Worm (Caenorhabditis elegans) whole organism, L1 larva: ENCODE data around the gene F33D4.4.

Source experiments
- C04F5.9 ChIP-seq: sonication (generic microtip); optimal IDR thresholded peaks from 2 replicates; lab custom pipeline; 2016; ENCODE audit warnings: missing genetic modification characterization, missing compliant biosample characterization
- C16A3.4 ChIP-seq: fragments of 150-350 bp; optimal IDR thresholded peaks from 2 replicates; lab custom pipeline; 2014; ENCODE audit warnings: missing biosample characterization, missing genetic modification characterization
- Y116A8C.19 ChIP-seq: sonication (generic microtip); optimal IDR thresholded peaks from 2 replicates; lab custom pipeline; 2016; ENCODE audit warnings: missing compliant biosample characterization, missing genetic modification characterization, borderline replicate concordance
- alr-1 ChIP-seq: fragments of 200-800 bp; sonication (Bioruptor generic); optimal IDR thresholded peaks from 2 replicates; lab custom pipeline; 2018; ENCODE audit warnings: borderline replicate concordance, mild to moderate bottlenecking, missing genetic modification characterization, missing compliant biosample characterization
- dpl-1 ChIP-seq, 3 experiments: fragments of 150-350 bp in 2 of 3; sonication (generic microtip) in 1 of 3; optimal IDR thresholded peaks; 2 replicates each; lab custom pipeline; 2014 to 2017; ENCODE audit warnings: missing biosample characterization in 3 of 3, missing genetic modification characterization in 3 of 3, missing genetic modification reagents in 3 of 3
- dsc-1 ChIP-seq: sonication (generic microtip); optimal IDR thresholded peaks from 2 replicates; lab custom pipeline; 2016; ENCODE audit warnings: mild to moderate bottlenecking, missing genetic modification characterization, missing compliant biosample characterization
- efl-1 ChIP-seq, 4 experiments: fragments of 150-350 bp; optimal IDR thresholded peaks in 3 of 4; peaks in 1 of 4; 1 replicate in 1 of 4; 2 replicates in 3 of 4; lab custom pipeline; 2014; ENCODE audit warnings: missing biosample characterization in 2 of 4, missing genetic modification characterization in 2 of 4, missing genetic modification reagents in 2 of 4
- elt-2 ChIP-seq: sonication (generic microtip); optimal IDR thresholded peaks from 2 replicates; lab custom pipeline; 2016; ENCODE audit warnings: missing genetic modification characterization, mild to moderate bottlenecking, inconsistent platforms, missing compliant biosample characterization, missing genetic modification reagents
- hlh-4 ChIP-seq: sonication (generic microtip); optimal IDR thresholded peaks from 2 replicates; lab custom pipeline; 2016; ENCODE audit warnings: mild to moderate bottlenecking, missing genetic modification characterization, missing compliant biosample characterization
- irx-1 ChIP-seq: sonication (generic microtip); optimal IDR thresholded peaks from 2 replicates; lab custom pipeline; 2016; ENCODE audit warnings: missing genetic modification characterization, missing compliant biosample characterization
- lin-13 ChIP-seq: fragments of 150-350 bp; optimal IDR thresholded peaks from 2 replicates; lab custom pipeline; 2014; ENCODE audit warnings: missing biosample characterization, missing genetic modification reagents, missing genetic modification characterization
- lin-14 ChIP-seq: fragments of 200-800 bp; sonication (Bioruptor generic); optimal IDR thresholded peaks from 2 replicates; lab custom pipeline; 2018; ENCODE audit warnings: mild to moderate bottlenecking, missing genetic modification characterization, moderate library complexity, missing compliant biosample characterization
- lin-15B ChIP-seq: fragments of 150-350 bp; sonication (generic microtip); optimal IDR thresholded peaks from 3 replicates; lab custom pipeline; 2014; ENCODE audit warnings: missing biosample characterization, missing genetic modification characterization
- mef-2 ChIP-seq: fragments of 150-350 bp; optimal IDR thresholded peaks from 2 replicates; lab custom pipeline; 2014; ENCODE audit warnings: missing biosample characterization, missing genetic modification characterization
- nhr-20 ChIP-seq: sonication (generic microtip); optimal IDR thresholded peaks from 2 replicates; lab custom pipeline; 2016; ENCODE audit warnings: mild to moderate bottlenecking, missing genetic modification characterization, missing compliant biosample characterization
- nhr-237 ChIP-seq: fragments of 150-350 bp; optimal IDR thresholded peaks from 2 replicates; lab custom pipeline; 2014; ENCODE audit warnings: missing biosample characterization, missing genetic modification characterization
- nhr-28 ChIP-seq: fragments of 150-350 bp; optimal IDR thresholded peaks from 2 replicates; lab custom pipeline; 2014; ENCODE audit warnings: missing biosample characterization, missing genetic modification characterization
- nhr-47 ChIP-seq: sonication (generic microtip); optimal IDR thresholded peaks from 2 replicates; lab custom pipeline; 2016; ENCODE audit warnings: mild to moderate bottlenecking, missing genetic modification characterization, moderate library complexity, missing compliant biosample characterization
- nhr-71 ChIP-seq: sonication (generic microtip); optimal IDR thresholded peaks from 2 replicates; lab custom pipeline; 2016; ENCODE audit warnings: mild to moderate bottlenecking, missing genetic modification characterization, moderate library complexity, missing compliant biosample characterization
- nhr-84 ChIP-seq: sonication (generic microtip); optimal IDR thresholded peaks from 2 replicates; lab custom pipeline; 2017; ENCODE audit warnings: missing biosample characterization, missing genetic modification characterization
- nhr-85 ChIP-seq: sonication (generic microtip); peaks from one replicate; lab custom pipeline; 2016; ENCODE audit warnings: missing genetic modification characterization, inconsistent platforms, missing compliant biosample characterization
- pag-3 ChIP-seq: sonication (generic microtip); optimal IDR thresholded peaks from 2 replicates; lab custom pipeline; 2017; ENCODE audit warnings: missing genetic modification characterization, mild to moderate bottlenecking, missing compliant biosample characterization, antibody characterized with exemption, borderline replicate concordance; ENCODE audit not compliant: insufficient read depth
- rnt-1 ChIP-seq: sonication (generic microtip); optimal IDR thresholded peaks from 2 replicates; lab custom pipeline; 2016; ENCODE audit warnings: mild to moderate bottlenecking, missing genetic modification characterization, moderate library complexity, missing compliant biosample characterization
- snpc-4 ChIP-seq: fragments of 150-350 bp; optimal IDR thresholded peaks from 2 replicates; lab custom pipeline; 2014; ENCODE audit warnings: missing biosample characterization, missing genetic modification characterization
- swsn-7 ChIP-seq: sonication (generic microtip); optimal IDR thresholded peaks from 2 replicates; lab custom pipeline; 2016; ENCODE audit warnings: missing genetic modification characterization, missing compliant biosample characterization
- tlp-1 ChIP-seq: fragments of 150-350 bp; optimal IDR thresholded peaks from 2 replicates; lab custom pipeline; 2014; ENCODE audit warnings: missing biosample characterization, missing genetic modification characterization
- unc-86 ChIP-seq: sonication (generic microtip); optimal IDR thresholded peaks from 2 replicates; lab custom pipeline; 2016; ENCODE audit warnings: missing genetic modification characterization, missing compliant biosample characterization
- zag-1 ChIP-seq: fragments of 150-350 bp; optimal IDR thresholded peaks from 2 replicates; lab custom pipeline; 2014; ENCODE audit warnings: missing biosample characterization, missing genetic modification characterization
- zip-4 ChIP-seq: fragments of 200-800 bp; sonication (Bioruptor generic); optimal IDR thresholded peaks from 2 replicates; lab custom pipeline; 2018; ENCODE audit warnings: mild to moderate bottlenecking, missing genetic modification characterization, moderate library complexity, missing compliant biosample characterization

The F33D4.4 gene

DNA sequence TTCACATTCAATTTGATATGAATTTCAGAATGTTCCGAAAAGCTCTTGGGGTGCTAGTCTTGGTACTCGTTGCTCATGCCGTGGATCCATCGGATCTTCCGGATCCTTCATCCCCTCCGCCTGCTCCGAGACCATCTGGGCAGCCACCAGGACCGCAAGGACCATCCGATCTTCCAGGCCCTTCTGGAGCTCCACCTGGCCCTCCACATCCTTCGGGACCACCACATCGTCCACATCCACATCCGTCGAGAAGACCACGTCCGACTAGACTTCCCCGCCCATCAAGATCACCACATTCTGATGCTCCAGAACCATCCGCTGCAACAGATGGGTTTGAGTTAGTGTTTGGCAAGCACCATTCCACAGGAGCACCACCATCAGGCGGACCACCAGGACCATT is 27.9 kb upstream of the F33D4.4 start, which contains the start of gene clx-1 (continued):
- no peak for TF ChIP-seq nhr-20

DNA sequence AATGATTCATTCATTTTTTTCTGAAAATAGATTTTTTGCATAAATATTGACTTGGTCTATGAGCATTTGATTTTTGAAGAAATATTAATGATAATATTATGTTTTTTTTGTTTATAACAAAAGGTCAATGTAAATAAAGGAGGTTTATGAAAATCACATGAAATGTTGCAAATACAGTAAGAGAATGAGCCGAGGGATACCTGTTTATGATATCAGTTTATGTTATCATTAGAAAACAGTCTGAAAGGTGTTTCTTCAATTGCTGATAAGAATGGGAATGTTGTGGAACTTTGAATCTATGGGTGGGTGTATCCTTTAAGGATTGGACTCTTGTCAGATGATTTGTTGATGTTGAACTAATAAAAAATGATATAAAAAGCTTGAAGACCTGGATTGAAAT is 27.5 kb upstream of the F33D4.4 start:
- no peak for TF ChIP-seq zip-4 (GFP tag; lab: Kevin White, UChicago)
- TF ChIP-seq nhr-28 (tag; lab: Kevin White, UChicago), result no peak
- TF ChIP-seq mef-2, result no peak
- no peak for TF ChIP-seq dpl-1 (GFP tag; optimal IDR thresholded peaks at IDR 0.05; lab: Kevin White, UChicago)
- TF ChIP-seq nhr-237, result no peak
- no peak for TF ChIP-seq nhr-85 (tag; lab: Kevin White, UChicago)
- no peak for TF ChIP-seq unc-86 (tag; lab: Kevin White, UChicago)
- no peak for TF ChIP-seq C04F5.9
- no peak for TF ChIP-seq nhr-47 (tag; lab: Kevin White, UChicago)
- no peak for TF ChIP-seq lin-15B (tag; lab: Kevin White, UChicago)
- no peak for TF ChIP-seq nhr-71 (tag; lab: Kevin White, UChicago)
- no peak for TF ChIP-seq nhr-84
- no peak for TF ChIP-seq hlh-4

DNA sequence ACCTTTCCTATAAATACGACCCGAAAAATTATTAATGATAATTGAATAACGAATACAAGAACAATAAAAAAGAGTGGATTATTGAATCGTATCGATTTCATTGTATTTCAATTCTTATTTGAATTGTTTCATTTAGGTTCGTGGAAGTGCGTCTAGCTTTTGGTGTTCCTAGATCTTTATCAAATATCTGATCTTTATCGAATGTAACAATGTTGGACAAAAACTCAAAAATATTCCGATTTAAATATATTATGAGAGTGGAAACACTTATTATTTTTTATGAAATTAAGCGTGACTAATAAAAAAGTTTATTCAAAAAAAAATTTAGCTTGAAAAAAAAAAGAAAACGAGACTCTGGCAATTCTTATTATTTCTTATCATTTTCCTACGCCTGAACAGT is 25.3 kb upstream of the F33D4.4 start, which contains the start of the genes C50F7.9 and C50F7.3:
C50F7.9 (minus strand) TSS at position 101 of the 400 bp plus-strand sequence.
C50F7.3 (plus strand) TSS at position 370 of the 400 bp plus-strand sequence.
- TF ChIP-seq zag-1 (tag; lab: Kevin White, UChicago), result no peak
- no peak for TF ChIP-seq alr-1 (tag; lab: Kevin White, UChicago)
- no peak for TF ChIP-seq lin-13
- TF ChIP-seq, all 84 proteins: peak for 0

DNA sequence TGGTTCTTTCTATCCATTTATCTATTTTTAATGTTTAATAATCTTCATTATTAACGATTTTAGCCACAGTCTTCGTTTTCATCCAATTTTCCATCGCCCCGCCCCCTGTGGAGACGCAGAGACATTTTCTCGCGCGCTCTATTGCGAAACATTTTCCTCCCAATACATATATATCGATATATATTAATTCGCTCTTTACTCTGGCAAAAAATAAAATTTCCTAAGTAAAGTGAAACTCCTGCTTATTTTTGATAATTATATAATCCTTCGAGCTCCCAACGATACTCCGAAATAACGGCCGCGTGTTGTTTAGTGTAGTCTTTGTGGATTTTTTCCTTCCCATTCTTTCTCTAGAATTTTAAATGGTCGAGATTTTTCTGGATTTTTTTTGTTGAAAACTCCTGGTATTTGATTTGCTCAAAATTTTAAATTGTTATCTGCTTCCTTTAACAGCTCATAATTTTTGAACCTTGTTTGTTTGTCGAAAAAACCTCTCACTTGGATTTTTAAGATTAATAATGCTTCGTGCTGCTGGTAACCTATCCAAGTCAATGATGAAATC is 21.8 kb upstream of the F33D4.4 start, which contains the start of gene sucg-1:
sucg-1 (plus strand) TSS at position 512 of the 562 bp plus-strand sequence.
- TF ChIP-seq nhr-237 (no peak), pag-3 (tag; lab: Kevin White, UChicago) (no peak), Y116A8C.19 (tag; lab: Kevin White, UChicago) (no peak), zip-4 (GFP tag; lab: Kevin White, UChicago) (peak; percentile 51), efl-1 (optimal IDR thresholded peaks at IDR 0.05; lab: Kevin White, UChicago) (no peak), efl-1 (GFP tag; optimal IDR thresholded peaks at IDR 0.05 in 1 of 2; lab: Kevin White, UChicago) (peak in 1 of 2 experiments; percentile 53)

DNA sequence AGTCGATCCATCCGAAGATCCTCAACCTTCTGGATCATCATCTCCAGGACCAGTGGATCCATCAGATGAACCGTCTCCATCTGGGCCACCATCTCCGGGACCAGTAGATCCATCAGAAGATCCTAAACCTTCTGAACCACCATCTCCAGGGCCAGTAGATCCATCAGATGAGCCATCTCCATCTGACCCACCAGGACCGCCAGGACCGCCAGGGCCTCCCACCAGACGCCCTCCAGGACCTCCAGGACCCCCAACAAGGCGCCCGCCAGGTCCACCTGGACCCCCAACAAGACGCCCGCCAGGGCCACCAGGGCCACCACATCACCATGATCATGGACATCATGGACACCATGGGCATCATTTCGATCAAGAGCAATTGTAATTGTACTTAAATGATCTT is 20.6 kb upstream of the F33D4.4 start:
- TF ChIP-seq efl-1 (optimal IDR thresholded peaks at IDR 0.05; lab: Kevin White, UChicago) (no peak), efl-1 (GFP tag; optimal IDR thresholded peaks at IDR 0.05 in 1 of 2; lab: Kevin White, UChicago) (peak in 1 of 2 experiments; percentile 25), swsn-7 (no peak)
- TF ChIP-seq, all 84 proteins: peak for 1

DNA sequence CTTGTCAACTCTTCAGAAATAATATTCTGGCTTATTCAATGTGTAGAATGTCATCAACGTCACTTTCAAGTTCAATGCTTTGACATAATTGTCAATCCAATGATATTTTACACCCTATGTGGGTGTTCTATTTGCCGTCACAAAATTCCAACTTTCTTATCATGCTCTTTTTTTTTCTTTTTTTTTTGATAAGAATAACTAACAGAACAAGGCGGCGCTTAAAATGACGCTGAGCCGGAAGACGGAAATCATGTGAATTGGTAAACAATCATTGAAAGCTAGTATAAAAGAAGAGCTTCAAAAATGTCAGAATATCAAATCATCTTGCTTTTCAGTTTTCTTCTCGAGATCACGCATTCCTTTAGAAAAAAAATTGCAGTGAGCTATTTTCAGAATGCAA is 19.6 kb upstream of the F33D4.4 start, which contains the start of gene C50F7.5:
C50F7.5 (plus strand) TSS at position 395 of the 400 bp plus-strand sequence.
- no peak for TF ChIP-seq efl-1 (optimal IDR thresholded peaks at IDR 0.05; lab: Kevin White, UChicago)
- no peak for TF ChIP-seq efl-1 (GFP tag; optimal IDR thresholded peaks at IDR 0.05 in 1 of 2; lab: Kevin White, UChicago)
- peak; percentile 58 for TF ChIP-seq elt-2 (tag; lab: Kevin White, UChicago)
- TF ChIP-seq, all 84 proteins: peak for 1

DNA sequence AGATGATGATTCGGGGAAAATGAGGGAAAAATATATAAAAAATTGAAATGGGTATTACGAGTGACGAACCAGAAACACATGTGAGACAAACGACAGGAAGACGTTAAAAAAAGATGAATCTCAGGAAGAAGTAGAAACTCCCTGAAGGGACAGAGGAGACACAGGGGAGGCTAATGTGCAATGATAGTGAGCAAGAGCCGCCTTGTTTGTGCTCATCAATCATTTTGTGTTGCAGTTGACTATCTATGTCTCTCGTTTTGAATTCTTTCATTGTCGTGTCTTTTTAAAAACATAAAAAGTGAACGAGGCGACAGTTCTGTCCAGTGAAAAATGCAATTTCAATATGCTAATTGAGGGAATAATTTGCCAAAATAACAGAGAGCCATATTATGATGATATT is 18.2 kb upstream of the F33D4.4 start:
- TF ChIP-seq dsc-1 (tag; lab: Kevin White, UChicago) (peak; percentile 26), tlp-1 (tag; lab: Kevin White, UChicago) (no peak), snpc-4 (tag; lab: Kevin White, UChicago) (no peak), irx-1 (no peak), C16A3.4 (tag; lab: Kevin White, UChicago) (no peak), nhr-28 (tag; lab: Kevin White, UChicago) (no peak), lin-14 (peak; percentile 32), rnt-1 (tag; lab: Kevin White, UChicago) (no peak), zag-1 (tag; lab: Kevin White, UChicago) (no peak), nhr-20 (no peak)
